Worm (Caenorhabditis elegans) whole organism, L2 larva: ENCODE measurements around the gene C34C12.9.

ENCODE experiments used
- crh-2 ChIP-seq: sonication (generic microtip); optimal IDR thresholded peaks from 2 replicates; lab custom pipeline; 2017; ENCODE audit warnings: missing biosample characterization, missing genetic modification characterization
- lin-39 ChIP-seq: fragments of 150-350 bp; optimal IDR thresholded peaks from 2 replicates; lab custom pipeline; 2014; ENCODE audit warnings: missing biosample characterization, missing genetic modification reagents, missing genetic modification characterization
- nhr-23 ChIP-seq: fragments of 150-350 bp; optimal IDR thresholded peaks from 2 replicates; lab custom pipeline; 2014; ENCODE audit warnings: missing biosample characterization, missing genetic modification reagents, missing genetic modification characterization
- nhr-237 ChIP-seq: fragments of 150-350 bp; optimal IDR thresholded peaks from 2 replicates; lab custom pipeline; 2014; ENCODE audit warnings: missing biosample characterization, missing genetic modification characterization
- nhr-6 ChIP-seq: fragments of 150-350 bp; optimal IDR thresholded peaks from 2 replicates; lab custom pipeline; 2014; ENCODE audit warnings: missing biosample characterization, missing genetic modification characterization
- snpc-4 ChIP-seq: fragments of 150-350 bp; optimal IDR thresholded peaks from 2 replicates; lab custom pipeline; 2014; ENCODE audit warnings: missing biosample characterization, missing genetic modification characterization

- TF ChIP-seq nhr-23 = no peak
- TF ChIP-seq nhr-6 (tag; lab: Kevin White, UChicago) = no peak
- TF ChIP-seq lin-39 (tag; lab: Kevin White, UChicago) = no peak
- no peak for TF ChIP-seq nhr-237 (tag; lab: Kevin White, UChicago)
- TF ChIP-seq crh-2 (tag; lab: Kevin White, UChicago) = no peak
- no peak for TF ChIP-seq snpc-4 (tag; lab: Kevin White, UChicago)
These were observed 2.1 kb upstream of the C34C12.9 start for ce11 chrIII:3477375-3477774.
